Fruit fly (Drosophila melanogaster): ENCODE data around the gene RpL34a.

The RpL34a gene

DNA sequence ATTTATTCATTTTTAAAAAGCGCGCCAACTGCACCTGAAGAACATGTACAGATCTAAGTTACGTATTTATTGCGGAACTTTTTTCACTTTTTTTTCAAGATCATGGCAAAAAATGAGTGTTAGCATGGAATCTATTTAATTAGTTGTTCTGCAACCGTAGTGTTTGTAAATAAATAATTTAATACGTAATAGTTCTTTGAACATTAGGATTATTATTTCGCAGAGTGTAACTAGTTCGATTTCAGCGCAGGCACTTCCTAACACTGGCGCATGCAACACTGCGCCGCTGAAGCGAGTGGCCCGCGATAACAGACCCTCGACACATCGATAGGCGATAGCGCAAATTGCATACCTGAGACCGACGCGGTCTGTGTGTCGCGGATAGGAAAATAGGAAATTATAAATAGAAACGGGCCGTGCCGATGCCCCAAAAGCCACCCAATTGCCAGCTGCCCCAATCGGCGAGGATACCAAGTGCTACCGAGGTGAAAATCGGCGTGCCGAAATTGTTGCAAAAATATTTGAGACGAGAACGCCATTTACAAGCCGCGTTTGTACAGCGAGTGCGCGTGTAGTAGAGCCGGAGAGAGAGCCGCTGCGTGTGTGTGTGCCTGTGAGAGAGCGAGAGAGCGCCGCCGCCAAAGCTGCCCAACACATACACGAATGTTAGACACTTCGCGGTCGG, 17.5 kb downstream of the RpL34a start, which contains the start of gene gro (continued):
- TF ChIP-seq eyg (GFP tag; optimal IDR thresholded peaks at IDR 0.05) (no peak), Neu2 (GFP tag; optimal IDR thresholded peaks at IDR 0.05; ENCODE audit: borderline replicate concordance) (no peak), sisA (GFP tag; IDR thresholded peaks at IDR 0.05) (peak; percentile 65), croc (GFP tag; conservative IDR thresholded peaks at IDR 0.05) (peak; percentile 34; the same call in 2 of the 3 replicates), lab (GFP tag; optimal IDR thresholded peaks at IDR 0.05) (peak; percentile 82), CG6765 (GFP tag; optimal IDR thresholded peaks at IDR 0.05) (no peak), tup (GFP tag; optimal IDR thresholded peaks at IDR 0.05) (peak; percentile 39), dpn (GFP tag; optimal IDR thresholded peaks at IDR 0.05) (peak; percentile 74 to 83), CG8290 (GFP tag; optimal IDR thresholded peaks at IDR 0.05) (peak; percentile 72), CG8290 (tag; optimal IDR thresholded peaks at IDR 0.05) (peak; percentile 64 to 91), Six4 (GFP tag; optimal IDR thresholded peaks at IDR 0.05) (peak; percentile 52), hth (optimal IDR thresholded peaks at IDR 0.05) (no peak), chn (GFP tag; optimal IDR thresholded peaks at IDR 0.05) (peak; percentile 78), D (optimal IDR thresholded peaks at IDR 0.05) (no peak), D (GFP tag; optimal IDR thresholded peaks at IDR 0.05) (peak; percentile 26), Xrp1 (GFP tag; IDR thresholded peaks at IDR 0.05) (peak; percentile 76), BEAF-32 (GFP tag; optimal IDR thresholded peaks at IDR 0.05) (peak; percentile 74), CG8944 (GFP tag; optimal IDR thresholded peaks at IDR 0.05) (peak; percentile 70), HLH3B (GFP tag; IDR thresholded peaks at IDR 0.05) (peak; percentile 69), Dfd (GFP tag; optimal IDR thresholded peaks at IDR 0.05) (no peak), bcd (GFP tag; optimal IDR thresholded peaks at IDR 0.05) (peak; percentile 78), Bdp1 (GFP tag; optimal IDR thresholded peaks at IDR 0.05) (peak; percentile 66), lbe (GFP tag; optimal IDR thresholded peaks at IDR 0.05) (peak; percentile 49), CG8089 (GFP tag; optimal IDR thresholded peaks at IDR 0.05) (peak; percentile 21), HLH4C (GFP tag; IDR thresholded peaks at IDR 0.05; ENCODE audit: partially characterized antibody) (peak; percentile 85), Bteb2 (GFP tag; optimal IDR thresholded peaks at IDR 0.05) (peak; percentile 68), GATAe (GFP tag; conservative IDR thresholded peaks at IDR 0.05) (no peak), Usf (GFP tag; optimal IDR thresholded peaks at IDR 0.05) (no peak), CG8478 (optimal IDR thresholded peaks at IDR 0.05) (no peak), CG14014 (GFP tag; IDR thresholded peaks at IDR 0.05) (peak; percentile 50), zfh2 (GFP tag; optimal IDR thresholded peaks at IDR 0.05) (peak; percentile 72), bsh (GFP tag; optimal IDR thresholded peaks at IDR 0.05) (peak in 1 of 2 experiments; percentile 64), CG4328 (GFP tag; optimal IDR thresholded peaks at IDR 0.05) (peak; percentile 30), Gug (GFP tag; IDR thresholded peaks at IDR 0.05) (peak; percentile 55; the same call in 3 of the 4 replicates), Kr (GFP tag; optimal IDR thresholded peaks at IDR 0.05) (no peak), pan (optimal IDR thresholded peaks at IDR 0.05) (no peak), pan (GFP tag; optimal IDR thresholded peaks at IDR 0.05 in 1 of 2, IDR thresholded peaks at IDR 0.05 in 1 of 2) (peak in 1 of 2 experiments; percentile 64), Sin3A (optimal IDR thresholded peaks at IDR 0.05) (peak; percentile 80), bbx (GFP tag; IDR thresholded peaks at IDR 0.05; ENCODE audit: partially characterized antibody) (peak; percentile 85), rib (GFP tag; IDR thresholded peaks at IDR 0.05) (peak; percentile 79), ro (GFP tag; IDR thresholded peaks at IDR 0.05) (no peak), salm (tag; optimal IDR thresholded peaks at IDR 0.05) (peak; percentile 35), CG3995 (GFP tag; optimal IDR thresholded peaks at IDR 0.05) (peak; percentile 31), H2.0 (GFP tag; IDR thresholded peaks at IDR 0.05) (peak; percentile 52; the same call in 1 of the 2 replicates), CG17612 (GFP tag; IDR thresholded peaks at IDR 0.05) (no peak), CG2712 (tag; optimal IDR thresholded peaks at IDR 0.05) (peak; percentile 66), Sox102F (GFP tag; optimal IDR thresholded peaks at IDR 0.05) (peak; percentile 63), CG3281 (GFP tag; optimal IDR thresholded peaks at IDR 0.05) (peak; percentile 56), gcm2 (GFP tag; optimal IDR thresholded peaks at IDR 0.05) (no peak), dmrt11E (tag; optimal IDR thresholded peaks at IDR 0.05) (peak; percentile 66), CG13287 (GFP tag; IDR thresholded peaks at IDR 0.05; ENCODE audit: partially characterized antibody) (peak; percentile 83)
